Fruit fly (Drosophila melanogaster): ENCODE data around the gene Jon25Biii.

The Jon25Biii gene

dm6 chr2L:4973731-4974415 is 23.3 kb upstream of the Jon25Biii start, which contains the start of gene mRpL28 (continued):
- no peak for TF ChIP-seq gcm2 (GFP tag; optimal IDR thresholded peaks at IDR 0.05)
- no peak for TF ChIP-seq gem (tag; optimal IDR thresholded peaks at IDR 0.05)
- peak; percentile 55 to 95 for TF ChIP-seq crp (GFP tag; optimal IDR thresholded peaks at IDR 0.05)
- TF ChIP-seq gsb-n (tag; optimal IDR thresholded peaks at IDR 0.05), result no peak
- peak; percentile 58 for TF ChIP-seq CG12659 (GFP tag; optimal IDR thresholded peaks at IDR 0.05)
- TF ChIP-seq CG3163 (GFP tag; optimal IDR thresholded peaks at IDR 0.05), result no peak
- TF ChIP-seq CG14710 (tag; optimal IDR thresholded peaks at IDR 0.05), result peak; percentile 31
- TF ChIP-seq Doc3 (GFP tag; IDR thresholded peaks at IDR 0.05; ENCODE audit: partially characterized antibody), result peak; percentile 21; the same call in 1 of the 3 replicates
- no peak for TF ChIP-seq scrt (GFP tag; optimal IDR thresholded peaks at IDR 0.05)
- peak; percentile 21 for TF ChIP-seq CG9797 (GFP tag; optimal IDR thresholded peaks at IDR 0.05)
- TF ChIP-seq tin (GFP tag; optimal IDR thresholded peaks at IDR 0.05), result no peak
- peak; percentile 56; the same call in 1 of the 2 replicates for TF ChIP-seq bbx (GFP tag; IDR thresholded peaks at IDR 0.05; ENCODE audit: partially characterized antibody)
- TF ChIP-seq CG18599 (GFP tag; optimal IDR thresholded peaks at IDR 0.05), result no peak
- no peak for TF ChIP-seq chinmo (GFP tag; IDR thresholded peaks at IDR 0.05; ENCODE audit: partially characterized antibody)
- TF ChIP-seq CG2712 (tag; optimal IDR thresholded peaks at IDR 0.05), result peak; percentile 41
- TF ChIP-seq Dip3 (GFP tag; optimal IDR thresholded peaks at IDR 0.05), result peak; percentile 26
- no peak for TF ChIP-seq wek (GFP tag; optimal IDR thresholded peaks at IDR 0.05)

dm6 chr2L:4971329-4971798 is 20.8 kb upstream of the Jon25Biii start, which contains the start of gene CG14043:
Gene CG14043 (plus strand): TSS chr2L:4971702.
- TF ChIP-seq Nf-YB (GFP tag; optimal IDR thresholded peaks at IDR 0.05) (no peak), Dek (tag; optimal IDR thresholded peaks at IDR 0.05) (peak; percentile 53), CG15601 (tag; optimal IDR thresholded peaks at IDR 0.05) (peak; percentile 51), hkb (optimal IDR thresholded peaks at IDR 0.05) (peak; percentile 64), hkb (GFP tag; IDR thresholded peaks at IDR 0.05) (no peak), Rx (GFP tag; IDR thresholded peaks at IDR 0.05) (no peak), jumu (GFP tag; optimal IDR thresholded peaks at IDR 0.05) (peak; percentile 40), Spps (tag; optimal IDR thresholded peaks at IDR 0.05) (peak; percentile 9), CG1602 (GFP tag; optimal IDR thresholded peaks at IDR 0.05) (peak; percentile 21), prd (optimal IDR thresholded peaks at IDR 0.05) (no peak), prd (GFP tag; IDR thresholded peaks at IDR 0.05) (peak; percentile 54; the same call in 2 of the 3 replicates), BEAF-32 (GFP tag; optimal IDR thresholded peaks at IDR 0.05) (peak; percentile 59), CG13624 (GFP tag; optimal IDR thresholded peaks at IDR 0.05) (peak; percentile 54), CG9817 (tag; optimal IDR thresholded peaks at IDR 0.05) (peak; percentile 13), phol (tag; optimal IDR thresholded peaks at IDR 0.05) (peak; percentile 72), CG9932 (GFP tag; IDR thresholded peaks at IDR 0.05) (peak; percentile 37; the same call in 1 of the 2 replicates), Sox100B (GFP tag; optimal IDR thresholded peaks at IDR 0.05) (no peak), sd (tag; optimal IDR thresholded peaks at IDR 0.05) (peak; percentile 71), CG1603 (tag; optimal IDR thresholded peaks at IDR 0.05) (peak; percentile 45), hbn (GFP tag; IDR thresholded peaks at IDR 0.05; ENCODE audit: partially characterized antibody) (peak; percentile 38; the same call in 1 of the 2 replicates), CG2116 (GFP tag; optimal IDR thresholded peaks at IDR 0.05) (peak; percentile 55), pita (GFP tag; optimal IDR thresholded peaks at IDR 0.05) (peak; percentile 62), Bteb2 (GFP tag; optimal IDR thresholded peaks at IDR 0.05) (peak; percentile 36), CG17328 (GFP tag; IDR thresholded peaks at IDR 0.05) (no peak), crp (GFP tag; optimal IDR thresholded peaks at IDR 0.05) (peak in 1 of 2 experiments; percentile 43), scrt (GFP tag; optimal IDR thresholded peaks at IDR 0.05) (no peak), CG12659 (GFP tag; optimal IDR thresholded peaks at IDR 0.05) (peak; percentile 91), CG6272 (GFP tag; IDR thresholded peaks at IDR 0.05) (no peak), CG3281 (GFP tag; optimal IDR thresholded peaks at IDR 0.05) (peak; percentile 78), CoRest (tag; optimal IDR thresholded peaks at IDR 0.05) (peak; percentile 60), slou (GFP tag; optimal IDR thresholded peaks at IDR 0.05) (peak; percentile 61), pho (GFP tag; optimal IDR thresholded peaks at IDR 0.05) (peak; percentile 39), Max (GFP tag; optimal IDR thresholded peaks at IDR 0.05) (peak; percentile 21)
